Fruit fly (Drosophila melanogaster) Kc167 (cell line): ENCODE measurements around the gene CG3149.

Experiments used
- Myc ChIP-seq: fragments of >200 bp; optimal IDR thresholded peaks from 2 replicates; lab custom pipeline; 2017; ENCODE audit warnings: missing external identifiers
- h ChIP-seq: fragments of >200 bp; optimal IDR thresholded peaks from 3 replicates; lab custom pipeline; 2018; ENCODE audit warnings: missing external identifiers
- insv ChIP-seq: fragments of >200 bp; optimal IDR thresholded peaks from 3 replicates; lab custom pipeline; 2018; ENCODE audit warnings: missing external identifiers
- psq ChIP-seq: fragments of >200 bp; optimal IDR thresholded peaks from 2 replicates; lab custom pipeline; 2017; ENCODE audit warnings: missing external identifiers
- ttk ChIP-seq: sonication (Bioruptor generic); optimal IDR thresholded peaks from 2 replicates; lab custom pipeline; 2017; ENCODE audit warnings: missing external identifiers

DNA sequence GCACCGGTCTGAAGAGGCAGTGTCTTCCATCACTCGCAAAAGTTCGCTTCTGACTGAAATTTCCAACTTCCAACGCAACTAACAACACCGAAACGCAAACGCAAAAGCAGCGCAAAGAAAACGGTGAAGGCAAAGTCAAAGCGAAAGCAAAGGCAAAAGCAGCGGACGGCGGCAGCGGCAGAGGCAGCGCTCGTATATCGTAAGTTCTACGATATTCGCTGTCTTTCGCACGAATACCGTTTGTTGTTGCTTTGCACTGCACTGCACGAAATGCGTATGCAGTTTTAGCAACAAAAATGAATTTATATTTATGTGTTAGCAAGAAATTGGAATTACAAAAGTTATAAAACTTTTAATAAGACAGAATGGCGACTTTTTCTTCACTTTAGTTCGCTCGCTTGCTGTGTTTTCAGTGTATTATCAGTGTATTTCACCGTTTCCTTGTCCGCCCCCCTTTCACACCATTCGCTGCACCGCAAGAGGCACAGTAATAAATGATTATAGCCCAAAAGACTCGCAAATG, 46.5 kb downstream of the CG3149 start, which contains the start of gene OtopLa:
- TF ChIP-seq Myc (no peak), ttk (no peak), insv (no peak), h (no peak), psq (lab: Kevin White, UChicago) (no peak)
